Worm (Caenorhabditis elegans) whole organism, L4 larva: ENCODE data around the gene rpl-26.
A peak's percentile ranks its signal among the peaks of the same experiment; 100 is the strongest.

Experiments used
- F10B5.3 ChIP-seq: sonication (generic microtip); optimal IDR thresholded peaks from 2 replicates; lab custom pipeline; 2016; ENCODE audit warnings: mild to moderate bottlenecking, missing genetic modification characterization, missing compliant biosample characterization
- F26F4.8 ChIP-seq: fragments of 200-800 bp; sonication (Bioruptor generic); conservative IDR thresholded peaks from 2 replicates; pipeline ENCODE4 v1.3.6; 2022; ENCODE audit warnings: missing genetic modification characterization, missing compliant biosample characterization
- F44E2.7 ChIP-seq: fragments of 200-800 bp; sonication (Bioruptor generic); IDR thresholded peaks from 2 replicates; pipeline ENCODE4 v2.1.2; 2022; ENCODE audit warnings: missing genetic modification characterization, missing compliant biosample characterization
- Y5F2A.4 ChIP-seq: fragments of 200-800 bp; sonication (Bioruptor generic); optimal IDR thresholded peaks from 2 replicates; lab custom pipeline; 2018; ENCODE audit warnings: mild to moderate bottlenecking, missing genetic modification characterization, missing compliant biosample characterization
- aha-1 ChIP-seq: fragments of 150-350 bp; peaks from one replicate; lab custom pipeline; 2014; ENCODE audit warnings: missing biosample characterization, missing genetic modification characterization
- ama-1 ChIP-seq: fragments of 150-350 bp; optimal IDR thresholded peaks from 2 replicates; lab custom pipeline; 2014; ENCODE audit warnings: inconsistent platforms, mixed read lengths
- arid-1 ChIP-seq: fragments of 200-800 bp; sonication (Bioruptor generic); conservative IDR thresholded peaks from 2 replicates; pipeline ENCODE4 v1.3.6; 2022; ENCODE audit warnings: missing genetic modification reagents, missing genetic modification characterization, missing compliant biosample characterization
- attf-4 ChIP-seq: sonication (generic microtip); optimal IDR thresholded peaks from 3 replicates; lab custom pipeline; 2017; ENCODE audit warnings: missing biosample characterization, missing genetic modification characterization
- ceh-32 ChIP-seq: sonication (generic microtip); optimal IDR thresholded peaks from 2 replicates; lab custom pipeline; 2016; ENCODE audit warnings: mild to moderate bottlenecking, missing genetic modification characterization, missing compliant biosample characterization; ENCODE audit not compliant: poor library complexity
- daf-16 ChIP-seq, 3 experiments: sonication (generic microtip); optimal IDR thresholded peaks; 2 replicates each; lab custom pipeline; 2016 to 2017; ENCODE audit warnings: missing genetic modification characterization in 3 of 3, missing genetic modification reagents in 3 of 3, mild to moderate bottlenecking in 2 of 3, missing compliant biosample characterization in 2 of 3, missing biosample characterization in 1 of 3, moderate library complexity in 1 of 3
- dmd-6 ChIP-seq: fragments of 200-800 bp; sonication (Bioruptor generic); IDR thresholded peaks from 2 replicates; pipeline ENCODE4 v1.3.6; 2022; ENCODE audit warnings: missing genetic modification reagents, missing genetic modification characterization, missing compliant biosample characterization
- dve-1 ChIP-seq: sonication (generic microtip); optimal IDR thresholded peaks from 2 replicates; lab custom pipeline; 2017; ENCODE audit warnings: antibody characterized with exemption, mild to moderate bottlenecking, missing genetic modification characterization, missing compliant biosample characterization; ENCODE audit not compliant: insufficient read depth
- egl-27 ChIP-seq: sonication (generic microtip); optimal IDR thresholded peaks from 3 replicates; lab custom pipeline; 2017; ENCODE audit warnings: missing biosample characterization, missing genetic modification reagents, missing genetic modification characterization
- egl-43 ChIP-seq: fragments of 200-800 bp; sonication (Bioruptor generic); IDR thresholded peaks from 2 replicates; pipeline ENCODE4 v1.3.6; 2022; ENCODE audit warnings: missing genetic modification reagents, missing genetic modification characterization, missing compliant biosample characterization
- fkh-10 ChIP-seq: fragments of 150-350 bp; optimal IDR thresholded peaks from 2 replicates; lab custom pipeline; 2014; ENCODE audit warnings: missing biosample characterization, missing genetic modification reagents, missing genetic modification characterization
- gei-8 ChIP-seq: fragments of 200-800 bp; sonication (Bioruptor generic); optimal IDR thresholded peaks from 2 replicates; lab custom pipeline; 2018; ENCODE audit warnings: mild to moderate bottlenecking, missing genetic modification characterization, missing compliant biosample characterization
- hlh-11 ChIP-seq: fragments of 200-800 bp; sonication (Bioruptor generic); optimal IDR thresholded peaks from 2 replicates; lab custom pipeline; 2018; ENCODE audit warnings: mild to moderate bottlenecking, missing genetic modification characterization, missing compliant biosample characterization
- jun-1 ChIP-seq: fragments of 150-350 bp; optimal IDR thresholded peaks from 2 replicates; lab custom pipeline; 2014; ENCODE audit warnings: missing biosample characterization, missing genetic modification reagents, missing genetic modification characterization
- mdl-1 ChIP-seq, 2 experiments: fragments of 150-350 bp in 1 of 2; sonication (generic microtip) in 1 of 2; optimal IDR thresholded peaks; 2 replicates each; lab custom pipeline; 2014 to 2017; ENCODE audit warnings: missing biosample characterization in 2 of 2, missing genetic modification characterization in 2 of 2
- mep-1 ChIP-seq: fragments of 150-350 bp; sonication (generic microtip); optimal IDR thresholded peaks from 3 replicates; lab custom pipeline; 2014; ENCODE audit warnings: missing biosample characterization, missing genetic modification characterization
- mxl-3 ChIP-seq: fragments of 200-800 bp; sonication (Bioruptor generic); optimal IDR thresholded peaks from 2 replicates; lab custom pipeline; 2018; ENCODE audit warnings: mild to moderate bottlenecking, missing genetic modification characterization, missing compliant biosample characterization
- nhr-11 ChIP-seq: fragments of 150-350 bp; optimal IDR thresholded peaks from 2 replicates; lab custom pipeline; 2014; ENCODE audit warnings: missing biosample characterization, missing genetic modification characterization
- nhr-28 ChIP-seq: fragments of 150-350 bp; optimal IDR thresholded peaks from 2 replicates; lab custom pipeline; 2014; ENCODE audit warnings: missing biosample characterization, missing genetic modification characterization
- nhr-41 ChIP-seq: fragments of 200-800 bp; sonication (Bioruptor generic); IDR thresholded peaks from 2 replicates; pipeline ENCODE4 v1.3.6; 2022; ENCODE audit warnings: missing genetic modification reagents, missing genetic modification characterization, missing compliant biosample characterization
- nhr-42 ChIP-seq: fragments of 200-800 bp; sonication (Bioruptor generic); IDR thresholded peaks from 2 replicates; pipeline ENCODE4 v1.3.6; 2022; ENCODE audit warnings: missing genetic modification characterization, missing compliant biosample characterization
- nhr-48 ChIP-seq: sonication (generic microtip); optimal IDR thresholded peaks from 2 replicates; lab custom pipeline; 2016; ENCODE audit warnings: mild to moderate bottlenecking, missing genetic modification characterization, missing compliant biosample characterization
- nhr-6 ChIP-seq: fragments of 150-350 bp; optimal IDR thresholded peaks from 2 replicates; lab custom pipeline; 2014; ENCODE audit warnings: missing biosample characterization, missing genetic modification characterization
- nhr-77 ChIP-seq: fragments of 150-350 bp; optimal IDR thresholded peaks from 2 replicates; lab custom pipeline; 2014; ENCODE audit warnings: missing biosample characterization, missing genetic modification characterization
- pha-4 ChIP-seq, 2 experiments: fragments of 150-350 bp in 1 of 2; fragments of 200-800 bp in 1 of 2; sonication (Bioruptor generic) in 1 of 2; IDR thresholded peaks in 1 of 2; optimal IDR thresholded peaks in 1 of 2; 2 replicates each; pipeline versions ENCODE4 v1.3.6 to Lab custom; 2014 to 2022; ENCODE audit warnings: missing genetic modification characterization in 2 of 2, missing genetic modification reagents in 2 of 2, missing biosample characterization in 1 of 2, missing compliant biosample characterization in 1 of 2
- php-3 ChIP-seq: fragments of 200-800 bp; sonication (Bioruptor generic); IDR thresholded peaks from 2 replicates; pipeline ENCODE4 v1.3.6; 2022; ENCODE audit warnings: missing genetic modification reagents, missing genetic modification characterization, missing compliant biosample characterization
- pqm-1 ChIP-seq: sonication (generic microtip); optimal IDR thresholded peaks from 2 replicates; lab custom pipeline; 2017; ENCODE audit warnings: missing biosample characterization, missing genetic modification characterization
- rbr-2 ChIP-seq: sonication (generic microtip); optimal IDR thresholded peaks from 2 replicates; lab custom pipeline; 2016; ENCODE audit warnings: missing genotype, missing genetic modification characterization, missing compliant biosample characterization
- tag-97 ChIP-seq: fragments of 200-800 bp; sonication (Bioruptor generic); IDR thresholded peaks from 2 replicates; pipeline ENCODE4 v1.3.6; 2022; ENCODE audit warnings: missing genetic modification characterization, missing compliant biosample characterization
- tra-1 ChIP-seq: fragments of 200-800 bp; sonication (Bioruptor generic); IDR thresholded peaks from 2 replicates; pipeline ENCODE4 v1.3.6; 2022; ENCODE audit warnings: missing genetic modification reagents, missing genetic modification characterization, missing compliant biosample characterization
- unc-39 ChIP-seq: sonication (generic microtip); optimal IDR thresholded peaks from 2 replicates; lab custom pipeline; 2017; ENCODE audit warnings: missing biosample characterization, missing genetic modification characterization
- unc-62 ChIP-seq, 3 experiments: fragments of 150-350 bp in 1 of 3; sonication (generic microtip); optimal IDR thresholded peaks in 2 of 3; peaks in 1 of 3; 1 replicate in 1 of 3; 2 replicates in 2 of 3; lab custom pipeline; 2014 to 2017; ENCODE audit warnings: missing biosample characterization in 3 of 3, missing genetic modification characterization in 3 of 3, missing genetic modification reagents in 3 of 3, missing genotype in 1 of 3
- vab-7 ChIP-seq: fragments of 200-800 bp; sonication (Bioruptor generic); IDR thresholded peaks from 2 replicates; pipeline ENCODE4 v1.3.6; 2022; ENCODE audit warnings: missing genetic modification reagents, missing genetic modification characterization, missing compliant biosample characterization

Gene rpl-26

ce11 chrII:8621883-8622282 is 19.3 kb downstream of the rpl-26 start, which contains the start of gene T22C8.3:
T22C8.3 (minus strand) TSS chrII:8621983.
- TF ChIP-seq nhr-48 (tag; lab: Kevin White, UChicago) (no peak), nhr-28 (peak; percentile 14), attf-4 (tag; lab: Kevin White, UChicago) (no peak)

ce11 chrII:8623396-8623795 is 20.8 kb downstream of the rpl-26 start, which contains the start of gene T22C8.4:
T22C8.4 (minus strand) TSS chrII:8623496.
- TF ChIP-seq F44E2.7 (GFP tag; lab: Robert Waterston, UW) = no peak
- TF ChIP-seq jun-1 = no peak
- TF ChIP-seq egl-43 (GFP tag; lab: Robert Waterston, UW) = no peak
- no peak for TF ChIP-seq nhr-42 (GFP tag; lab: Robert Waterston, UW)
- TF ChIP-seq nhr-11 (tag; lab: Kevin White, UChicago) = no peak
- no peak for TF ChIP-seq rbr-2
- no peak for TF ChIP-seq gei-8
- TF ChIP-seq ceh-32 (tag; lab: Kevin White, UChicago) = no peak
- TF ChIP-seq mdl-1 (tag; optimal IDR thresholded peaks at IDR 0.05; lab: Kevin White, UChicago) = no peak
- no peak for TF ChIP-seq pqm-1 (tag; lab: Kevin White, UChicago)
- no peak for TF ChIP-seq mep-1 (tag; lab: Kevin White, UChicago)
- no peak for TF ChIP-seq nhr-77 (tag; lab: Kevin White, UChicago)
- TF ChIP-seq, all 104 proteins: peak for 0

ce11 chrII:8625163-8625562 is 22.6 kb downstream of the rpl-26 start, which contains the start of gene sptf-2:
sptf-2 (plus strand) TSS chrII:8625459.
- TF ChIP-seq Y5F2A.4 (GFP tag; lab: Kevin White, UChicago) (no peak), egl-27 (tag; lab: Kevin White, UChicago) (no peak), aha-1 (tag; lab: Kevin White, UChicago) (peak; percentile 50), tra-1 (GFP tag; lab: Robert Waterston, UW) (peak; percentile 86), dve-1 (tag; lab: Kevin White, UChicago) (peak; percentile 79), tag-97 (GFP tag; lab: Robert Waterston, UW) (no peak), arid-1 (GFP tag; lab: Robert Waterston, UW) (no peak), fkh-10 (GFP tag; lab: Kevin White, UChicago) (no peak), php-3 (GFP tag; lab: Robert Waterston, UW) (peak; percentile 97), hlh-11 (tag; lab: Kevin White, UChicago) (peak; percentile 87), vab-7 (GFP tag; lab: Robert Waterston, UW) (no peak), pqm-1 (tag; lab: Kevin White, UChicago) (peak; percentile 97), mxl-3 (GFP tag; lab: Kevin White, UChicago) (peak; percentile 52), nhr-48 (tag; lab: Kevin White, UChicago) (peak; percentile 21), pha-4 (GFP tag; IDR thresholded peaks at IDR 0.05; lab: Robert Waterston, UW) (peak; percentile 34; the same call in 1 of the 2 replicates), pha-4 (tag; optimal IDR thresholded peaks at IDR 0.05; lab: Kevin White, UChicago) (no peak), F10B5.3 (no peak), ama-1 (lab: Kevin White, UChicago) (no peak), daf-16 (GFP tag; optimal IDR thresholded peaks at IDR 0.05; lab: Kevin White, UChicago) (peak in 1 of 2 experiments; percentile 7), daf-16 (tag; optimal IDR thresholded peaks at IDR 0.05; lab: Kevin White, UChicago) (peak; percentile 85), unc-39 (tag; lab: Kevin White, UChicago) (no peak), nhr-28 (peak; percentile 92), unc-62 (GFP tag; optimal IDR thresholded peaks at IDR 0.05 in 1 of 2; lab: Kevin White, UChicago) (no peak), unc-62 (tag; optimal IDR thresholded peaks at IDR 0.05; lab: Kevin White, UChicago) (no peak), nhr-41 (GFP tag; lab: Robert Waterston, UW) (peak; percentile 64; the same call in 1 of the 2 replicates), F26F4.8 (no peak), jun-1 (no peak), nhr-6 (tag; lab: Kevin White, UChicago) (peak; percentile 59), nhr-77 (tag; lab: Kevin White, UChicago) (peak; percentile 76), dmd-6 (peak; percentile 84)
